Worm (Caenorhabditis elegans): ENCODE measurements around the gene Y62H9A.11.

The Y62H9A.11 gene

ce11 chrX:11946788-11947463, 39.8 kb upstream of the Y62H9A.11 start, which contains the start of gene nfya-1:
Gene nfya-1 (minus strand): TSS chrX:11946838.
- TF ChIP-seq ces-1 (GFP tag; optimal IDR thresholded peaks at IDR 0.05), result peak; percentile 44
- peak; percentile 59 for TF ChIP-seq ceh-39 (tag; optimal IDR thresholded peaks at IDR 0.05)
- TF ChIP-seq flh-1 (GFP tag; optimal IDR thresholded peaks at IDR 0.05), result no peak
- TF ChIP-seq lin-13 (tag; optimal IDR thresholded peaks at IDR 0.05), result peak; percentile 32
- TF ChIP-seq unc-62 (GFP tag; optimal IDR thresholded peaks at IDR 0.05), result no peak
- TF ChIP-seq pha-4 (tag; optimal IDR thresholded peaks at IDR 0.05), result peak; percentile 28
- TF ChIP-seq mep-1 (tag; optimal IDR thresholded peaks at IDR 0.05), result peak; percentile 38
- no peak for TF ChIP-seq elt-3 (tag; optimal IDR thresholded peaks at IDR 0.05)
- peak; percentile 62 for TF ChIP-seq hlh-1 (tag; optimal IDR thresholded peaks at IDR 0.05)

DNA sequence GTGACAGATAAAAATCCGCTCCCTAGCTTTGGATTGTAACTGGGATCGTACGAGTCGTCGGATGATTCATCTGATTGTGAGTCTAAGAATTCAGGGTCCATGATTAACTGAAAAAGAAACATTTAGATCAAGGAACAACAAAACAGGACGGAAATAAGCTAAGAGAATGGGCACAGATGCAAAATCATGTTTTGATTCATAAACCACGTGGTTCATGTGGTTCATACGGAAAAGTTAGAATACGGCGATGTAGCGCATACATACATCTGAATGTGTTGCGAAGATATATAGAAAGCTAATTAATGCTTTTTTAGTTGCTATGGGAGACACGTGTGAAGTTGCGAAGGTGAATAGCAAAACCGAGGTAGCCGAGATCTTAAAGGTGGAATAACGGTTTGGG, 34.8 kb upstream of the Y62H9A.11 start, which contains the start of gene F55G7.3:
Gene F55G7.3, minus strand, starts transcription at position 101 of the 400 bp plus-strand sequence.
- TF ChIP-seq pha-4 (tag; optimal IDR thresholded peaks at IDR 0.05) (no peak), bed-3 (GFP tag; optimal IDR thresholded peaks at IDR 0.05) (no peak)

- TF ChIP-seq unc-62 (GFP tag; optimal IDR thresholded peaks at IDR 0.05), result no peak
- no peak for TF ChIP-seq M03D4.4 (tag; optimal IDR thresholded peaks at IDR 0.05)
- TF ChIP-seq lin-13 (tag; optimal IDR thresholded peaks at IDR 0.05), result no peak
- no peak for TF ChIP-seq ceh-39 (tag; optimal IDR thresholded peaks at IDR 0.05)
- no peak for TF ChIP-seq ztf-11 (tag; optimal IDR thresholded peaks at IDR 0.05)
- no peak for TF ChIP-seq mls-2 (tag; optimal IDR thresholded peaks at IDR 0.05)
- no peak for TF ChIP-seq bed-3 (GFP tag; optimal IDR thresholded peaks at IDR 0.05)
- no peak for TF ChIP-seq pha-4 (tag; optimal IDR thresholded peaks at IDR 0.05)
- TF ChIP-seq zip-8 (tag; optimal IDR thresholded peaks at IDR 0.05), result no peak
- no peak for TF ChIP-seq flh-1 (GFP tag; optimal IDR thresholded peaks at IDR 0.05)
- TF ChIP-seq drap-1 (GFP tag; optimal IDR thresholded peaks at IDR 0.05), result no peak
- TF ChIP-seq sptf-1 (tag; optimal IDR thresholded peaks at IDR 0.05), result no peak
- no peak for TF ChIP-seq unc-120 (tag; optimal IDR thresholded peaks at IDR 0.05; ENCODE audit: poor library complexity, severe bottlenecking)
- no peak for TF ChIP-seq nhr-76 (tag; optimal IDR thresholded peaks at IDR 0.05)
- no peak for TF ChIP-seq tbx-8 (GFP tag; optimal IDR thresholded peaks at IDR 0.05)
These were observed 31.7 kb upstream of the Y62H9A.11 start, which contains the start of gene F55G7.5 for ce11 chrX:11938826-11939225. Gene F55G7.5 (minus strand): TSS chrX:11938926.

ce11 chrX:11937343-11937935, 30.3 kb upstream of the Y62H9A.11 start:
- TF ChIP-seq elt-3 (tag; optimal IDR thresholded peaks at IDR 0.05), result peak; percentile 88
- peak; percentile 59 for TF ChIP-seq ceh-83 (GFP tag; optimal IDR thresholded peaks at IDR 0.05)
- TF ChIP-seq nhr-237 (tag; optimal IDR thresholded peaks at IDR 0.05), result peak; percentile 99
- no peak for TF ChIP-seq zip-8 (tag; optimal IDR thresholded peaks at IDR 0.05)
- TF ChIP-seq ham-2 (GFP tag; optimal IDR thresholded peaks at IDR 0.05), result peak; percentile 28
- TF ChIP-seq nhr-76 (tag; optimal IDR thresholded peaks at IDR 0.05), result peak; percentile 75
- TF ChIP-seq nhr-28 (tag; optimal IDR thresholded peaks at IDR 0.05), result peak; percentile 55
- no peak for TF ChIP-seq elt-1 (tag; optimal IDR thresholded peaks at IDR 0.05; ENCODE audit: borderline replicate concordance, insufficient read depth)
- peak; percentile 94 for TF ChIP-seq mab-5 (tag; optimal IDR thresholded peaks at IDR 0.05)
- TF ChIP-seq mep-1 (tag; optimal IDR thresholded peaks at IDR 0.05), result peak; percentile 96
- TF ChIP-seq cnd-1 (tag; optimal IDR thresholded peaks at IDR 0.05), result peak; percentile 86
- TF ChIP-seq drap-1 (GFP tag; optimal IDR thresholded peaks at IDR 0.05), result peak; percentile 95
- peak; percentile 79 for TF ChIP-seq nhr-12 (tag; optimal IDR thresholded peaks at IDR 0.05)
- TF ChIP-seq ceh-39 (tag; optimal IDR thresholded peaks at IDR 0.05), result peak; percentile 95
- TF ChIP-seq unc-39 (tag; optimal IDR thresholded peaks at IDR 0.05), result peak; percentile 80
- peak; percentile 88 for TF ChIP-seq lsy-2 (tag; optimal IDR thresholded peaks at IDR 0.05)
- TF ChIP-seq ztf-11 (tag; optimal IDR thresholded peaks at IDR 0.05), result peak; percentile 97
- no peak for TF ChIP-seq nhr-2 (tag; optimal IDR thresholded peaks at IDR 0.05)
- peak; percentile 78 for TF ChIP-seq lin-13 (tag; optimal IDR thresholded peaks at IDR 0.05)
- TF ChIP-seq snpc-4 (tag; optimal IDR thresholded peaks at IDR 0.05), result no peak
- TF ChIP-seq unc-120 (tag; optimal IDR thresholded peaks at IDR 0.05; ENCODE audit: poor library complexity, severe bottlenecking), result peak; percentile 89
- peak; percentile 97 for TF ChIP-seq ces-1 (GFP tag; optimal IDR thresholded peaks at IDR 0.05)
- peak; percentile 87 for TF ChIP-seq sptf-1 (tag; optimal IDR thresholded peaks at IDR 0.05)
- peak; percentile 43 for TF ChIP-seq mls-2 (tag; optimal IDR thresholded peaks at IDR 0.05)
- TF ChIP-seq hlh-1 (tag; optimal IDR thresholded peaks at IDR 0.05), result peak; percentile 85
- no peak for TF ChIP-seq sem-2 (GFP tag; optimal IDR thresholded peaks at IDR 0.05)
- TF ChIP-seq flh-1 (GFP tag; optimal IDR thresholded peaks at IDR 0.05), result no peak
- TF ChIP-seq blmp-1 (tag; optimal IDR thresholded peaks at IDR 0.05), result peak; percentile 44
- peak; percentile 47 for TF ChIP-seq ceh-43 (GFP tag; optimal IDR thresholded peaks at IDR 0.05)
- TF ChIP-seq M03D4.4 (tag; optimal IDR thresholded peaks at IDR 0.05), result peak; percentile 53
- TF ChIP-seq pha-4 (tag; optimal IDR thresholded peaks at IDR 0.05), result peak; percentile 92
- peak; percentile 7 for TF ChIP-seq lin-32 (GFP tag; optimal IDR thresholded peaks at IDR 0.05)
- peak; percentile 92 for TF ChIP-seq unc-62 (GFP tag; optimal IDR thresholded peaks at IDR 0.05)
- peak; percentile 59 for TF ChIP-seq tbx-8 (GFP tag; optimal IDR thresholded peaks at IDR 0.05)
- no peak for TF ChIP-seq bed-3 (GFP tag; optimal IDR thresholded peaks at IDR 0.05)
